Fruit fly (Drosophila melanogaster): ENCODE measurements around the gene Gprk2.
A peak's percentile ranks its signal among the peaks of the same experiment; 100 is the strongest.

Gprk2 gene

DNA sequence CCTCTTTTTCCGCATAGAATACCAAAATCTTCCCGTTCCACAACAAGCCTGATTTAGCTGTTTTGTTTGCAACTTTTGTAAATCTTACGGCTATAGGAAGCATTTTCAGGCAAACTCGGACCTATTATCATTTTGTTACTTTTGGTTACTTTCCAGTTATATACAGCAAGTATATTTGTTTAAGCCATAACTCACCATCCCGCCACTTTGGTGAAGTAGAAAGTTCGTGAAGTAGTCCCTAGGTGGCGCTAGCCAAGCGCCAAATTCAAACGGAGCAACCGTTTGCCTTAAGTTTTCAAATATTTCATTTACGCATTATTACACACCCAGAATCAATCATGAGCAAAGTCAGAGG is 57.9 kb downstream of the Gprk2 start, which contains the start of the genes CG11334 and CG11333:
CG11334 (minus strand) TSS at position 26 of the 355 bp plus-strand sequence.
CG11333 (plus strand) TSS at position 290 of the 355 bp plus-strand sequence.
- TF ChIP-seq CTCF (optimal IDR thresholded peaks at IDR 0.05) (peak; percentile 89 to 95), CG8478 (optimal IDR thresholded peaks at IDR 0.05) (no peak)

DNA sequence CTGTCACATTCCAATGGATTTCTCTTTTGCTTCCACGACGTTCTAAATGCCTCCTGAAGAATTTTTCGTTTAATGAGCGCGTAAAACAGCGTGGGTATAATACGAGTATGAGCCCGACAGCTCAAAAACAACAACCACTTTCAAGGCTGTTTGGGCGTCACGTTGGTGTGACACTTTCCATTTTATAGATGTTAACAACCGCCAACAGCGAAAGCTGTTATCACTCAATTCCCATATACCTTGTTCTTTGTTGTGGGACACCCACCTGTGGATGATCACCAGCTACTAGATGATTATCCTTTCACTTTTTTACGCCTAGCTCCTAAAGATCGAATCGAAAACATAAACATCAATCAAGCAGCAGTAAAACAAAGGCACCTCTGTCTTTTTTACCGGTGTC is 72.1 kb downstream of the Gprk2 start:
- TF ChIP-seq CG8478 (optimal IDR thresholded peaks at IDR 0.05) (no peak), CTCF (optimal IDR thresholded peaks at IDR 0.05) (no peak)

DNA sequence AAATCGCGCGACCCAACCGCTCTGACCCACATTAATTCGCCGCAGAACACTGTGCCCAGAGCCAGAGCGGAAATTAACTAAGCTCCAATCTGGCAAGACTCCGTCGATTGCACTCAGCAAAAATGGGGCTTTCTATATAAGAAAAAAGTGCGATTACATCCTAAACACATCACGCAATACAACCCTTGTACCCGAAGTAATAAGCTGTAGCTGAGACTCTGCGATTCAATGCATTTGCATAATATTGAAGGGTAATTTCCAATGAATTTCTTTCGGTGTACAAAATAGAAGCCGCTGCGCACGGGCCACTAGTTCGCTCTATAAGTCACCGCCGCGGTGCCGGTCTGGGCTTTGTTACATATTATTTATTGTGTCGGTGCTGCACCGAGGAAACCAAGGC is 77.1 kb downstream of the Gprk2 start:
- TF ChIP-seq CTCF (optimal IDR thresholded peaks at IDR 0.05) (no peak), CG8478 (optimal IDR thresholded peaks at IDR 0.05) (no peak)

DNA sequence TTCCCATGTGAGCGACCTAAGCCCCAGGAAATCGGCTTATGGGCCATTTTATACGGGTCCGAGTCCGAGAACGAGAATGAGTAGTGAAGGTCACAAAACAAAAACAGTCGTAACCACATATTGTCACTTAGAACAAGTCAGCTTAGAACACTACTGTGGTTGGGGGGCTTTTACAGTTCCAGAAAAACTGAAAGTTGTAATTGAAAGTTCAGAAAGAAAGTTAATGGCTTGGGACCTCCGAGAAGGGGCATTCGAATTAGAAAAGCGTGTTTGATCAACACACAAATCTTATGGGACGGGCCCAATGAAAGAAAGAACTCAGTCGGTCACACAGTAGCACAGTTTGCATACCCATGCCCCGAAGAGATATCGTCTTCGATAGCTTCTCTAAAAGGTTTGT is 78.0 kb downstream of the Gprk2 start:
- TF ChIP-seq CG8478 (optimal IDR thresholded peaks at IDR 0.05) (no peak), CTCF (optimal IDR thresholded peaks at IDR 0.05) (no peak)

DNA sequence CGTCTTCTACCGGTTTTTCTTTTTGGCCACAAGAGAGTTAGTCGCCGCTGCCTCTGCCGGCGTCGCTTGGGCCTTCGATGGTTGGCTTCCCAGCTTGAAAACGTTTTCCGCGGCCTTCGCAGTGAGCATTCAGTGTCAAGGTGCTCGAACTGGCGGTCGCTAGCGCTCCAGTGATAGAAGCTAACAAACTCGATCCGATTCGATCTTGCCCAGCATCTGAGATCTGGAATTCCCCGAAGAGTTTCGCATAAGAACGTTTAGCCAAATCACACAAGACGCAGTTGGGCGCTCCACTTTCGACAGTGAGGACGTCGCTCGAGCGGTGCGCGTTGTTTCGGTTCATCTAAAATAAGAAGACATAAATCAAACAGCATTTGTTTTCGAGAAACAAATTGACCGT is 94.1 kb downstream of the Gprk2 start, which contains the start of gene mey:
mey (plus strand) TSS at position 122 of the 400 bp plus-strand sequence.
- no peak for TF ChIP-seq CTCF (optimal IDR thresholded peaks at IDR 0.05)
- TF ChIP-seq CG8478 (optimal IDR thresholded peaks at IDR 0.05) = no peak

DNA sequence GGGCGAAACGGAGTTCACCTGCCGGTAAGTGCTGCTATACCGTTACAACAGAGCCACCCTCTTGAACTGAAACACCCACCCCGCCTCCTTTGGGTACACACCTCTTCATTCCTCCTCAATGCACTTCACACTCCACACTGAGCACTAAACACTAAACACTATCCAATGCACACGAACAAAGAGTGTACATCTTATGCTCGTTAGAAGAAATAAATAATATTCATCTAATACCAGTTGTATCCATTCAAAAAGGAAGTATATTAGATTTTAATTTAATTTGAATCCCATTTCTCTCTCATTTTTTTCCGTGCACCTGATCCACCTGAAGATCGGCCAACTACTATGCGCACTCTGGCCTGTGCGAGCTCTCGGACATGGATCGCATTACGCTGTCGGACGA is 98.6 kb downstream of the Gprk2 start:
- TF ChIP-seq CG8478 (optimal IDR thresholded peaks at IDR 0.05) (no peak), CTCF (optimal IDR thresholded peaks at IDR 0.05) (no peak)

DNA sequence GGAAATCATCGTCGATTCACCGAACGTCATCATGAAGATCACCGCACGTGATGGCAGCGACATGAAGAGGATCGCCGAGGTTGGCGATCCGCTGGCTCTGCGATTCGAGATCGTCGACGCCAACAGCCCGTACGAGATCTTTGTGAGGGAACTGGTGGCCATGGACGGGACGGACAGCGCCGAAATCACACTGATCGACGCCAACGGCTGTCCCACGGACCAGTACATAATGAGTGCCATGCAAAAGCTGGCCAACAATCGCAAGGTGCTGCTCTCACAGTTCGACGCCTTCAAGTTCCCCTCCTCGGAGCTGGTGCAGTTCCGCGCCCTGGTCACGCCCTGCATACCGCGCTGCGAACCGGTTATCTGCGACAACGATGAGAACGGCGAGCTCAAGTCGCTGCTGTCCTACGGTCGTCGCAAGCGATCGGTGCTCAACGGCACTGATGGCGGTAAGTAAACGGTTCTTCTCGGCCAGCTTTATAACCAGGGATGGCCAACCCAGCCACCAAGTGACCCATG is 99.7 kb downstream of the Gprk2 start:
- TF ChIP-seq CG8478 (optimal IDR thresholded peaks at IDR 0.05) = no peak
- no peak for TF ChIP-seq CTCF (optimal IDR thresholded peaks at IDR 0.05)

DNA sequence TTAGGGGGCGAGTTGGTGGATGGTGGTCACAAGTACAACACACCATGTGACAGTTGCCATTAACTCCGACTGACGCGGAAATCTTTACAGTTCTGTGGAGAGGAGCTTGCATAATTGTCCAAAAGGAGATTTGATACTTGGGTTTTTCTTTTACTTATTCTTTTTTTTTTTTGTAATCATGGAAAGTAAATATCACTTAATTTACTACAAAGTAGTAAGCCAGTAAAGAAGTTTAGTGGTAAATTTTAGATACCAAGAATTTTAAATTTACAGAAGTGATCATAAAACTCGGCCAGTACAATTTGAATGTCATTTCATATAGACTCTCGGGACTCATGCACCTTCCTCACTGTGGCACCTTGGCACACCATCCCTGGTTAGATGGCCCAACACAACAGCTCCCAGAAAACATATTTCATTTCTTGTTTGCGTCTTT is 100.2 kb downstream of the Gprk2 start:
- TF ChIP-seq CG8478 (optimal IDR thresholded peaks at IDR 0.05) (no peak), CTCF (optimal IDR thresholded peaks at IDR 0.05) (no peak)
